Worm (Caenorhabditis elegans): ENCODE results near the gene efr-3.

Gene efr-3

ce11 chrII:6347341-6348118 lies 26.6 kb upstream of the efr-3 start, which contains the start of gene lgg-1 (continued):
- TF ChIP-seq aly-2 (tag; optimal IDR thresholded peaks at IDR 0.05), result no peak
- no peak for TF ChIP-seq nhr-84 (tag; optimal IDR thresholded peaks at IDR 0.05)
- peak; percentile 50 for TF ChIP-seq lin-13 (GFP tag; optimal IDR thresholded peaks at IDR 0.05)
- no peak for TF ChIP-seq pag-3 (tag; optimal IDR thresholded peaks at IDR 0.05; ENCODE audit: borderline replicate concordance, insufficient read depth)
- no peak for TF ChIP-seq aha-1 (tag; optimal IDR thresholded peaks at IDR 0.05)
- TF ChIP-seq fkh-8 (tag; optimal IDR thresholded peaks at IDR 0.05), result peak; percentile 72
- TF ChIP-seq lin-35 (GFP tag; optimal IDR thresholded peaks at IDR 0.05), result peak; percentile 49 to 53
- no peak for TF ChIP-seq nhr-28 (tag; optimal IDR thresholded peaks at IDR 0.05)
- TF ChIP-seq nhr-19 (GFP tag; conservative IDR thresholded peaks at IDR 0.05), result peak; percentile 45

ce11 chrII:6346551-6347079 lies 25.7 kb upstream of the efr-3 start:
- TF ChIP-seq pax-3 (tag; optimal IDR thresholded peaks at IDR 0.05) (peak; percentile 68), ceh-8 (GFP tag; optimal IDR thresholded peaks at IDR 0.05) (no peak), unc-98 (GFP tag; IDR thresholded peaks at IDR 0.05) (0 out of 2 replicates have a peak, but pooled peaks have one; percentile 6), mef-2 (tag; optimal IDR thresholded peaks at IDR 0.05) (no peak), snu-23 (GFP tag; optimal IDR thresholded peaks at IDR 0.05) (peak; percentile 70), nhr-11 (tag; optimal IDR thresholded peaks at IDR 0.05) (no peak), C04F5.9 (tag; optimal IDR thresholded peaks at IDR 0.05) (peak; percentile 5), swsn-7 (tag; optimal IDR thresholded peaks at IDR 0.05) (peak; percentile 33), aha-1 (tag; optimal IDR thresholded peaks at IDR 0.05) (no peak), xbp-1 (tag; optimal IDR thresholded peaks at IDR 0.05) (peak; percentile 27), vab-15 (tag; optimal IDR thresholded peaks at IDR 0.05) (no peak), nhr-77 (tag; optimal IDR thresholded peaks at IDR 0.05) (no peak), nhr-20 (tag; optimal IDR thresholded peaks at IDR 0.05) (peak; percentile 56), fkh-4 (tag; optimal IDR thresholded peaks at IDR 0.05; ENCODE audit: borderline replicate concordance) (no peak), blmp-1 (tag; optimal IDR thresholded peaks at IDR 0.05) (no peak), hlh-4 (tag; optimal IDR thresholded peaks at IDR 0.05) (no peak), alr-1 (tag; optimal IDR thresholded peaks at IDR 0.05; ENCODE audit: borderline replicate concordance) (no peak), pqm-1 (tag; optimal IDR thresholded peaks at IDR 0.05) (no peak), grh-1 (GFP tag; IDR thresholded peaks at IDR 0.05) (0 out of 2 replicates have a peak, but pooled peaks have one; percentile 13), lin-13 (GFP tag; optimal IDR thresholded peaks at IDR 0.05) (peak; percentile 64), pag-3 (tag; optimal IDR thresholded peaks at IDR 0.05; ENCODE audit: borderline replicate concordance, insufficient read depth) (no peak), egl-13 (tag; optimal IDR thresholded peaks at IDR 0.05) (no peak), fkh-8 (tag; optimal IDR thresholded peaks at IDR 0.05) (peak; percentile 71), mdl-1 (tag; optimal IDR thresholded peaks at IDR 0.05) (peak in 1 of 2 experiments; percentile 5), elt-2 (tag; optimal IDR thresholded peaks at IDR 0.05) (peak; percentile 64), fos-1 (tag; optimal IDR thresholded peaks at IDR 0.05) (peak; percentile 73), ceh-63 (GFP tag; optimal IDR thresholded peaks at IDR 0.05) (no peak), ceh-88 (GFP tag; IDR thresholded peaks at IDR 0.05) (peak; percentile 32; the same call in 1 of the 2 replicates), egl-27 (tag; optimal IDR thresholded peaks at IDR 0.05) (no peak), C34B4.2 (tag; optimal IDR thresholded peaks at IDR 0.05) (no peak), lin-14 (GFP tag; optimal IDR thresholded peaks at IDR 0.05) (peak; percentile 49), nhr-28 (tag; optimal IDR thresholded peaks at IDR 0.05) (no peak), elt-3 (tag; optimal IDR thresholded peaks at IDR 0.05) (peak in 2 of 6 experiments; percentile 12 to 75), zag-1 (tag; optimal IDR thresholded peaks at IDR 0.05) (no peak), nhr-84 (tag; optimal IDR thresholded peaks at IDR 0.05) (no peak), ces-1 (GFP tag; optimal IDR thresholded peaks at IDR 0.05) (no peak), nhr-12 (tag; optimal IDR thresholded peaks at IDR 0.05) (no peak), snpc-4 (tag; optimal IDR thresholded peaks at IDR 0.05) (peak; percentile 4), nhr-85 (tag) (peak; percentile 76), isw-1 (GFP tag; IDR thresholded peaks at IDR 0.05) (no peak), nhr-90 (tag; optimal IDR thresholded peaks at IDR 0.05; ENCODE audit: poor library complexity) (peak; percentile 75), ztf-4 (tag; optimal IDR thresholded peaks at IDR 0.05) (peak; percentile 86), C16A3.4 (tag; optimal IDR thresholded peaks at IDR 0.05) (peak; percentile 68), efl-1 (optimal IDR thresholded peaks at IDR 0.05) (peak; percentile 16 to 57), efl-1 (GFP tag; optimal IDR thresholded peaks at IDR 0.05 in 1 of 2) (no peak)

All from whole organism, L1 larva.